Worm (Caenorhabditis elegans): ENCODE data around the gene irg-4.

- TF ChIP-seq unc-39 (tag; optimal IDR thresholded peaks at IDR 0.05): no peak
- no peak for TF ChIP-seq ama-1 (optimal IDR thresholded peaks at IDR 0.05)
- no peak for TF ChIP-seq ztf-11 (tag; optimal IDR thresholded peaks at IDR 0.05)
- no peak for TF ChIP-seq ztf-4 (tag; optimal IDR thresholded peaks at IDR 0.05)
These were observed 35.6 kb upstream of the irg-4 start for ce11 chrIV:12399983-12400382.

Data from whole organism, L3 larva.